Worm (Caenorhabditis elegans) whole organism, mixed stage, embryonic: ENCODE measurements around the gene F40G12.11.
"Not testable (repeated sequence)": the region's sequence is repeated elsewhere in the genome, so short reads cannot be mapped to it uniquely, and the experiment has no call there.

Experiments used
- bed-3 ChIP-seq: fragments of 200-800 bp; sonication (Bioruptor generic); optimal IDR thresholded peaks from 3 replicates; lab custom pipeline; 2018; ENCODE audit warnings: mild to moderate bottlenecking, missing genetic modification characterization, moderate library complexity, missing compliant biosample characterization
- ceh-83 ChIP-seq: fragments of 200-800 bp; sonication (Bioruptor generic); optimal IDR thresholded peaks from 2 replicates; lab custom pipeline; 2018; ENCODE audit warnings: mild to moderate bottlenecking, missing genetic modification characterization, missing compliant biosample characterization
- elt-1 ChIP-seq: sonication (generic microtip); optimal IDR thresholded peaks from 2 replicates; lab custom pipeline; 2017; ENCODE audit warnings: missing genetic modification characterization, mild to moderate bottlenecking, missing compliant biosample characterization, antibody characterized with exemption, moderate library complexity, borderline replicate concordance; ENCODE audit not compliant: insufficient read depth
- elt-3 ChIP-seq: fragments of 150-350 bp; optimal IDR thresholded peaks from 2 replicates; lab custom pipeline; 2014; ENCODE audit warnings: missing biosample characterization, missing genetic modification characterization
- flh-1 ChIP-seq: fragments of 200-800 bp; sonication (Bioruptor generic); optimal IDR thresholded peaks from 2 replicates; lab custom pipeline; 2018; ENCODE audit warnings: mild to moderate bottlenecking, missing genetic modification characterization, moderate library complexity, missing compliant biosample characterization
- lsy-2 ChIP-seq: fragments of 150-350 bp; optimal IDR thresholded peaks from 2 replicates; lab custom pipeline; 2014; ENCODE audit warnings: missing biosample characterization, missing genetic modification characterization
- mab-5 ChIP-seq: fragments of 150-350 bp; optimal IDR thresholded peaks from 2 replicates; lab custom pipeline; 2014; ENCODE audit warnings: missing biosample characterization, missing genetic modification characterization
- mep-1 ChIP-seq: fragments of 150-350 bp; optimal IDR thresholded peaks from 2 replicates; lab custom pipeline; 2017; ENCODE audit warnings: missing biosample characterization, missing genetic modification reagents, missing genetic modification characterization, inconsistent platforms
- pha-4 ChIP-seq: fragments of 150-350 bp; optimal IDR thresholded peaks from 2 replicates; lab custom pipeline; 2018; ENCODE audit warnings: missing biosample characterization, missing genetic modification reagents, missing genetic modification characterization
- unc-39 ChIP-seq: fragments of 150-350 bp; optimal IDR thresholded peaks from 2 replicates; lab custom pipeline; 2014; ENCODE audit warnings: missing biosample characterization, missing genetic modification characterization
- zip-8 ChIP-seq: fragments of 150-350 bp; optimal IDR thresholded peaks from 2 replicates; lab custom pipeline; 2014; ENCODE audit warnings: missing biosample characterization, missing genetic modification characterization

ce11 chrV:14274268-14274667 lies 11.7 kb upstream of the F40G12.11 start, which contains the start of gene F40G12.7:
- not testable (repeated sequence) for TF ChIP-seq elt-3; unc-39 (tag; lab: Kevin White, UChicago); lsy-2 (tag; lab: Kevin White, UChicago); elt-1 (tag; lab: Kevin White, UChicago); ceh-83 (GFP tag; lab: Kevin White, UChicago); mep-1 (tag; lab: Kevin White, UChicago); pha-4 (tag; lab: Kevin White, UChicago); mab-5 (tag; lab: Kevin White, UChicago); zip-8 (tag; lab: Kevin White, UChicago); bed-3; flh-1 (GFP tag; lab: Kevin White, UChicago)
